Fruit fly (Drosophila melanogaster): ENCODE data around the gene CHMP2B.
A peak's percentile ranks its signal among the peaks of the same experiment; 100 is the strongest.

The CHMP2B gene

dm6 chr3L:5186807-5187571 lies 47.6 kb downstream of the CHMP2B start (continued):
- TF ChIP-seq CG6791 (GFP tag; IDR thresholded peaks at IDR 0.05; ENCODE audit: partially characterized antibody) (peak; percentile 32; the same call in 1 of the 3 replicates), ranshi (GFP tag; IDR thresholded peaks at IDR 0.05) (peak; percentile 89), Antp (GFP tag; optimal IDR thresholded peaks at IDR 0.05) (peak; percentile 91), Mes4 (GFP tag; optimal IDR thresholded peaks at IDR 0.05) (peak; percentile 82), CG43689 (GFP tag; IDR thresholded peaks at IDR 0.05) (peak; percentile 74), CG8765 (GFP tag; IDR thresholded peaks at IDR 0.05) (peak; percentile 74), zfh1 (GFP tag; IDR thresholded peaks at IDR 0.05) (peak; percentile 91), Elba2 (GFP tag; optimal IDR thresholded peaks at IDR 0.05) (no peak), Camta (GFP tag; optimal IDR thresholded peaks at IDR 0.05) (peak; percentile 81), ems (GFP tag; optimal IDR thresholded peaks at IDR 0.05) (peak; percentile 86), Max (GFP tag; optimal IDR thresholded peaks at IDR 0.05) (peak; percentile 83), CG13624 (GFP tag; optimal IDR thresholded peaks at IDR 0.05) (peak; percentile 81), BEAF-32 (GFP tag; optimal IDR thresholded peaks at IDR 0.05) (no peak), gcm (GFP tag; optimal IDR thresholded peaks at IDR 0.05) (peak; percentile 92), B-H1 (GFP tag; IDR thresholded peaks at IDR 0.05) (peak; percentile 77), kay (GFP tag; optimal IDR thresholded peaks at IDR 0.05) (peak; percentile 94), so (GFP tag; IDR thresholded peaks at IDR 0.05) (peak; percentile 90), abd-A (tag; optimal IDR thresholded peaks at IDR 0.05) (peak; percentile 70), gro (GFP tag; optimal IDR thresholded peaks at IDR 0.05) (peak; percentile 64), cato (GFP tag; optimal IDR thresholded peaks at IDR 0.05; ENCODE audit: borderline replicate concordance) (peak; percentile 87), Fer1 (GFP tag; optimal IDR thresholded peaks at IDR 0.05) (peak; percentile 90), CG17359 (tag; optimal IDR thresholded peaks at IDR 0.05) (peak; percentile 95), jigr1 (GFP tag; IDR thresholded peaks at IDR 0.05) (peak; percentile 74; the same call in 2 of the 3 replicates), fd64A (GFP tag; optimal IDR thresholded peaks at IDR 0.05) (peak; percentile 80), btn (GFP tag; optimal IDR thresholded peaks at IDR 0.05) (peak; percentile 76), nerfin-1 (tag; optimal IDR thresholded peaks at IDR 0.05) (peak; percentile 84), disco-r (GFP tag; optimal IDR thresholded peaks at IDR 0.05) (peak; percentile 73), prd (optimal IDR thresholded peaks at IDR 0.05) (no peak), prd (GFP tag; IDR thresholded peaks at IDR 0.05) (peak; percentile 92), Hsf (GFP tag; optimal IDR thresholded peaks at IDR 0.05) (peak; percentile 89), MESR4 (GFP tag; optimal IDR thresholded peaks at IDR 0.05) (peak; percentile 36), CG31365 (tag; optimal IDR thresholded peaks at IDR 0.05) (peak; percentile 85), MBD-R2 (GFP tag; IDR thresholded peaks at IDR 0.05) (peak; percentile 64; the same call in 1 of the 2 replicates), Taf1 (GFP tag; IDR thresholded peaks at IDR 0.05) (peak; percentile 54; the same call in 1 of the 2 replicates), grau (tag; optimal IDR thresholded peaks at IDR 0.05) (peak; percentile 89), Ada2b (GFP tag; IDR thresholded peaks at IDR 0.05) (peak; percentile 82), Bgb (GFP tag; IDR thresholded peaks at IDR 0.05; ENCODE audit: partially characterized antibody) (no peak), Sox100B (GFP tag; optimal IDR thresholded peaks at IDR 0.05) (peak; percentile 72), H15 (GFP tag; IDR thresholded peaks at IDR 0.05) (peak; percentile 81; the same call in 2 of the 3 replicates), zen2 (GFP tag; IDR thresholded peaks at IDR 0.05; ENCODE audit: partially characterized antibody) (no peak), CG15514 (GFP tag; optimal IDR thresholded peaks at IDR 0.05) (peak; percentile 77), Oaz (GFP tag; IDR thresholded peaks at IDR 0.05) (peak; percentile 76), Hmx (GFP tag; optimal IDR thresholded peaks at IDR 0.05) (peak; percentile 46), ab (GFP tag; optimal IDR thresholded peaks at IDR 0.05) (peak; percentile 74), CG13775 (GFP tag; optimal IDR thresholded peaks at IDR 0.05) (peak; percentile 79), knrl (GFP tag; IDR thresholded peaks at IDR 0.05; ENCODE audit: partially characterized antibody) (no peak), hbn (GFP tag; IDR thresholded peaks at IDR 0.05; ENCODE audit: partially characterized antibody) (no peak), Nf-YB (GFP tag; optimal IDR thresholded peaks at IDR 0.05) (peak; percentile 79), odd (GFP tag; optimal IDR thresholded peaks at IDR 0.05) (peak; percentile 79)

Measured in whole organism, embryonic.